Worm (Caenorhabditis elegans) whole organism, midembryonic: ENCODE results near the gene Y97E10AR.8.

Experiments
- T22C8.4 ChIP-seq: fragments of 200-800 bp; sonication (Bioruptor generic); IDR thresholded peaks from 2 replicates; pipeline ENCODE4 v1.3.6; 2022; ENCODE audit warnings: missing genetic modification characterization, missing compliant biosample characterization
- flt-1 ChIP-seq: fragments of 200-800 bp; sonication (Bioruptor generic); IDR thresholded peaks from 2 replicates; pipeline ENCODE4 v1.3.6; 2022; ENCODE audit warnings: missing genetic modification characterization, missing compliant biosample characterization
- ztf-29 ChIP-seq: fragments of 200-800 bp; sonication (Bioruptor generic); IDR thresholded peaks from 2 replicates; pipeline ENCODE4 v1.3.6; 2022; ENCODE audit warnings: missing genetic modification reagents, missing genetic modification characterization, missing compliant biosample characterization

DNA sequence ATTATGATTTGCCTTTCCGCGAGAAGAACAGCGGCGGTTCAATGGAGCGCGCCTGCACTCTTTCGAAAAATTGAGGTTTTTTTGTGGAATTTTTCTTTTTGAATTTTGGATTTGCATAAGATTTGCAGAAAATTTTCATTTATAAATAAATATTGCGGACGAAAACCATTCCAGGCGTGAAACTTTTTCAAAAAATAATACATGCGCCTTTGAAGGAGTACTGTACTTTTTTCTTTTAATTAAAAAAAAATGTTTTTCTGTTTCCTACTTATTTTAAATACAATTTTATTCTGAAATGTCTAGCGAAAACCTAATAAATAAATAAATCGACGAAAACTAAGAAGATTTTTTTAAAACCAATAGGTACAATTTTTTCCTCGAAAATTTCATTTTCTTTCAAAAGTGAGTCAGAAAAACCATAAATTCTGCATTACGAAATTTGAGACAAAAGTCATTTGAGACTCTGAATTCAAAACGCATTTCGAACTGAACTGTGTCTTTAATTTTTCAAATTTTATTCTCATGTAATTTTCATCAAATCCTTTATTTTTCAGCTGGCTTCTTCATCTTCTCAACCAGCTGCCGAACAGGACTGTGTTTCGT is 24.0 kb upstream of the Y97E10AR.8 start, which contains the start of gene F26D11.1:
- TF ChIP-seq flt-1 (GFP tag; lab: Robert Waterston, UW) (no peak), T22C8.4 (GFP tag; lab: Robert Waterston, UW) (no peak), ztf-29 (GFP tag; lab: Robert Waterston, UW) (no peak)
